Worm (Caenorhabditis elegans): ENCODE measurements around the gene R11A8.1.

DNA sequence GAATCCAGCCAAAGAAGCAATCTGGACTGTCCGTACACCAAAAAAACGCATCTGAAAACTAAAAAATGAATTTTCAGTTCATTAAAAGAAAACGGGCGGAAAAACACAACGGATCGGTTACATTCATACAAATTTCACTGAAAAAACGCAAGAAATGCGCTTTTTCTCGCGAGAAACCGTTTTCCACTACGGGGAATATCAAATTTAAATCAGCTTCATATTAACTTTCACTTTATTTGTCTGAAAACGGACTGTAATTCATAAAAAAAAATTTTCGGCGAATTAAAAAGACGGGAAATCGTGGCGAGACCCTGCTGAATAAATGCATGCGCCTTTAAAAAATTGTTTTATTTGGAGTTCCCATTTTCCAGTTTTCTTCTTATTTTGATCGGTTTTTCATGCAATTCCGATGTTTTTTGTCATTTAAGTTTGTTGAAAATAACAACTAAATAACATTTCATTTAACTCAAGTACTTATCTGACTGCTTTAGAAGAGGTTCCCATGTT, 10.8 kb upstream of the R11A8.1 start, which contains the start of gene pges-2:
- TF ChIP-seq ceh-2 (tag; optimal IDR thresholded peaks at IDR 0.05): no peak
- no peak for TF ChIP-seq dve-1 (tag; optimal IDR thresholded peaks at IDR 0.05)
- TF ChIP-seq che-1 (tag; optimal IDR thresholded peaks at IDR 0.05): no peak
- no peak for TF ChIP-seq rnt-1 (tag; optimal IDR thresholded peaks at IDR 0.05)
- TF ChIP-seq pha-4 (tag; optimal IDR thresholded peaks at IDR 0.05): no peak
